Worm (Caenorhabditis elegans): ENCODE measurements around the gene gcy-31.

The gcy-31 gene

DNA sequence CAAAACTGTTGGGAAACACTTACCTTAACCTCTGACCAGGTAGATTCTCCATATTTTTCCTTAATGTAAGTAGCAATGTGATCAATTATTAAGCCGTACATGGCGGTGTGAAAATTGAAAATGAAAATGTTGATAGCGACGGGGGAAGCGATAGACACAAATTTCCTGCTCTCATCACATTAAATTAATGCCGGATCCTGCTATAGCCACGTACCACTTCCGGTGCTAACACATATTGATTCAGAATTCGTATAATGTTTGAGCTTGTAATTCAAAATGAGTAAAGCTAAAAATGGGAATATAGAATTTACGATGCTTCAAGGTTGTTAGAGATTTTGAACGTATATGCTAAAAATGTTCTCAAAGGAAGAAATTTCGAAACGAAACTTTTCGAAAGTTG is at the start of gene gcy-31:
TSS of gene gcy-31 (minus strand) at position 101 of the 400 bp plus-strand sequence.
- TF ChIP-seq unc-62 (GFP tag; optimal IDR thresholded peaks at IDR 0.05), result no peak

DNA sequence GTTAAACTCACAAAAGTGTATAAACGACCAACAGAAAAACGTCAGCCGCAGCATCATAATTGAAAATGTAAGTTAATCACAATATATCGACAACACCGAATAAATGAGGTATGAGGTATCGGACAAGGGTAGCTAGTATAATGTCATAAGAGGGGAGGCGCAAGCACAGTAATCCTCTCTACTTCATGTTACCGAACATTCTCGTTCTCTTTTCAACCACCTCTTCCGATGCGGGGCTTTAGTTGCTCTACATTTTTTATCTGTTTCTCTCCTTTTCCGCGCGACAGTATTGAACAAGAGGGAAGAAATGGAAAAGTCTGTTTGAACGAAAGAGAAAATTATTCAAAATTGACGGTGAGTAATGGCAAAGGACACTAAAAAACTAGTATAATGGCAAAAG is 48.6 kb upstream of the gcy-31 start, which contains the start of gene R04B3.3:
TSS of gene R04B3.3 (minus strand) at position 101 of the 400 bp plus-strand sequence.
- TF ChIP-seq unc-62 (GFP tag; optimal IDR thresholded peaks at IDR 0.05), result no peak

DNA sequence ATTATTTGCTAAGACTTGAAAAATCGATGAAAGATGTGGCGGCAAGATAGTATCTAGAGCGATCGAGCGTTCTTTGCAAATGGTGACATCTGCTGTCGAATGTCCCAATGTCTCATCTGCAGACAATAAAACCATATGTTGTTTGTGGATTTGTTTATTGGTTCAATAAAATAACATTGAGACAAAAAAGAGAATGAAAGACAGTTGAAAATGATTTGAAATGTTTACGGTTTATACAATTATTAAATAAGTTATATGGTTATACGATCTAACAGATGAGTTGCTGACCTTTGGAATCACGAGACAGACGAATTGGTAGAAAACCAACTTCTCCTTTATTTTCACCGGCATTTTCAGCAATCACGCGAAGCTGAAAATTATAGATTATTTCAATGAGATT is 46.3 kb upstream of the gcy-31 start, which contains the start of gene R04B3.2:
TSS of gene R04B3.2 (minus strand) at position 101 of the 400 bp plus-strand sequence.
- no peak for TF ChIP-seq unc-62 (GFP tag; optimal IDR thresholded peaks at IDR 0.05)

- TF ChIP-seq unc-62 (GFP tag; optimal IDR thresholded peaks at IDR 0.05), result no peak
Measured at ce11 chrX:2471303-2471702, 44.0 kb upstream of the gcy-31 start, which contains the start of gene R04B3.1. Gene R04B3.1, minus strand, starts transcription at chrX:2471403.

DNA sequence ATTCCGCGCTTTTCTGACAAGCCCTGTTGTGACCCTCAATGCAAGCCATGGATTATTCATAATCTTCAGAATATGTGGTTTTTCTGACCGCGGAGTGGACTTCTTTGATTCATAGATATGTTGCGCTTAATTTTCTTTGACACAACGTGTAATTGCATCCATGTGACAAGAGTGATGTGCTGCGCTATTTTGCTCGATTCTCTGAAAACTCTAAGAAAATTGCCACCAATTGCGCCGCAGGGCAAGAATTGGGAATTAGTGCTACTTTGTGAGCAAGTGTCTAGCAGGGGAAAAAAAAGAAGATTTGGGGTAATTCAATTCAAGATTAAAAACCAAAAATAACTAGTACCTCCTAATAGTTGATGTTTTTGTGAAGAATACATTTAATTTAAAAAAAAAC is 36.8 kb upstream of the gcy-31 start:
- no peak for TF ChIP-seq unc-62 (GFP tag; optimal IDR thresholded peaks at IDR 0.05)

DNA sequence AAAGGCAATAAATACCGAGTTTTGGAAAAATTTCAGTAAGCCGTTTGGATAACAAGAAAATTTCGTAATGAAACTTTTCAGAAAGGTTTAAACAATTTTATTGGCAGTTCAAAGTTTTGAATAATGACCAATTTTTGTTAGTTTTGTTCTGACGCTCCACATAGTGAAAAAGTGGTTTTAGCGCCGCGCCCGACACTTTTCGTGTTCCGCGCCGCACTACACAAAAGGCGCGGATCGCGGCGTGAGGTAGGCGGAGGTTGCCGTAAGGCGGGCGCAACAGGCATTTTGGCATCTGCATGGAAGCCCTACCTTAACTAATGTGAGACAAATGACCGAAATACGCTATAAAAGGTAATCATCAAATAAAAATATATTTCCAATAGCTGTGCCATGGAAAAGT is 34.4 kb upstream of the gcy-31 start:
- TF ChIP-seq unc-62 (GFP tag; optimal IDR thresholded peaks at IDR 0.05), result no peak

- TF ChIP-seq unc-62 (GFP tag; optimal IDR thresholded peaks at IDR 0.05), result no peak
Measured at ce11 chrX:2459793-2460192, 32.5 kb upstream of the gcy-31 start, which contains the start of gene fox-1. Gene fox-1, minus strand, starts transcription at chrX:2459893.

ce11 chrX:2457461-2457860 is 30.2 kb upstream of the gcy-31 start:
- no peak for TF ChIP-seq unc-62 (GFP tag; optimal IDR thresholded peaks at IDR 0.05)

- TF ChIP-seq unc-62 (GFP tag; optimal IDR thresholded peaks at IDR 0.05), result no peak
Measured at ce11 chrX:2456141-2456540, 28.8 kb upstream of the gcy-31 start.

- TF ChIP-seq unc-62 (GFP tag; optimal IDR thresholded peaks at IDR 0.05), result no peak
Measured at ce11 chrX:2454914-2455313, 27.6 kb upstream of the gcy-31 start.

ce11 chrX:2452716-2453115 is 25.4 kb upstream of the gcy-31 start:
- no peak for TF ChIP-seq unc-62 (GFP tag; optimal IDR thresholded peaks at IDR 0.05)

ce11 chrX:2452297-2452696 is 25.0 kb upstream of the gcy-31 start:
- no peak for TF ChIP-seq unc-62 (GFP tag; optimal IDR thresholded peaks at IDR 0.05)

- no peak for TF ChIP-seq unc-62 (GFP tag; optimal IDR thresholded peaks at IDR 0.05)
Measured at ce11 chrX:2450994-2451393, 23.7 kb upstream of the gcy-31 start.

- TF ChIP-seq unc-62 (GFP tag; optimal IDR thresholded peaks at IDR 0.05), result no peak
Measured at ce11 chrX:2447214-2447613, 19.9 kb upstream of the gcy-31 start.

DNA sequence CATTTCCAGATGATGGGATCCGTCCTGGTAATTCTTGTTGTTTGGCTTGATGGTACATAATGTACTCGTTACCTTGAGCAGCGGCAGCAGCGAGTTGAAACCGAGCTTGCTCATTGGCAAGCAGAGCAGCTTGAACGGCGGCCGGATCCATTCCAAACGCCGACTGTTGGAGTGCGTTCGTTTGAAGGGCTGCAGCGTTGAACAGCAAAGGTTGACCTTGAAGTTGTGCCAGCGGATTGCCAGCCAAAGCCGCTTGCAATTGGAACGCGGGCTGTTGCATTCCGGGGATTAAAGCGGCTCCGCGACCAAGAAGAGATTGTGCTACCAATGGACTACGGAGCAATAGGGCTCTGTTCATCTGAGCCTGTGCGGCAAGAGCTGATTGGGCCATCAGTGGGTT is 18.9 kb upstream of the gcy-31 start:
- TF ChIP-seq unc-62 (GFP tag; optimal IDR thresholded peaks at IDR 0.05), result no peak

DNA sequence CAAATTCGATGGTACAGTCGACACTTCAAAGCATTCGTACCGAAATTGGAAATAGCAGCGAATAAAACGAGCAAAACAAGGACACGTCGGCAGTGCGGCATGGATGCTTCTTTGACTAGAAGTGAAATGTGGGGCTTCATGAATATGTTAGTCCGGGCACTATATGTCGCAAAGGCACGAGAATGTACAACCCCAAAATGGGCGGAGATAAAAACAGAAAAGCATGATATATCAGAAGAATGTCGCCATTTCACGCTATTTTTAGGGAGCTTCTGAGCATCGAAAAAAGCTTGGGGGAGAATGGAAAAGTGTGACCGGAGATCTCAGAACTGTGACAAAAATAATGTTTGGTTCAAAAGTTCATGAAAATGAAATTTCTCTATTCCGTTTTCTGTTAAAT is 16.0 kb upstream of the gcy-31 start, which contains the start of gene T07D1.3:
TSS of gene T07D1.3 (minus strand) at position 101 of the 400 bp plus-strand sequence.
- no peak for TF ChIP-seq unc-62 (GFP tag; optimal IDR thresholded peaks at IDR 0.05)

- no peak for TF ChIP-seq unc-62 (GFP tag; optimal IDR thresholded peaks at IDR 0.05)
Measured at ce11 chrX:2441163-2441562, 13.9 kb upstream of the gcy-31 start.

ce11 chrX:2439728-2440127 is 12.4 kb upstream of the gcy-31 start:
- TF ChIP-seq unc-62 (GFP tag; optimal IDR thresholded peaks at IDR 0.05), result no peak
